Worm (Caenorhabditis elegans): ENCODE measurements around the gene sec-3.
A peak's percentile ranks its signal among the peaks of the same experiment; 100 is the strongest.

sec-3 gene

ce11 chrX:3135186-3135585 lies 35.5 kb upstream of the sec-3 start, which contains the start of gene K10B3.1:
K10B3.1 (plus strand) TSS chrX:3135486.
- TF ChIP-seq nhr-19 (GFP tag; conservative IDR thresholded peaks at IDR 0.05) (no peak), nhr-85 (tag) (peak; percentile 14), blmp-1 (tag; optimal IDR thresholded peaks at IDR 0.05) (peak; percentile 32), unc-30 (tag; optimal IDR thresholded peaks at IDR 0.05) (no peak)

- TF ChIP-seq nhr-20 (tag; optimal IDR thresholded peaks at IDR 0.05) = peak; percentile 95
- peak; percentile 6 for TF ChIP-seq F16B12.6 (tag; optimal IDR thresholded peaks at IDR 0.05)
- peak; percentile 96 for TF ChIP-seq jun-1 (tag; optimal IDR thresholded peaks at IDR 0.05)
- peak; percentile 85 for TF ChIP-seq mep-1 (tag; optimal IDR thresholded peaks at IDR 0.05)
- no peak for TF ChIP-seq aha-1 (tag; optimal IDR thresholded peaks at IDR 0.05)
- peak; percentile 97 for TF ChIP-seq nhr-71 (tag; optimal IDR thresholded peaks at IDR 0.05)
- peak; percentile 18 for TF ChIP-seq snpc-4 (tag; optimal IDR thresholded peaks at IDR 0.05)
- no peak for TF ChIP-seq nhr-12 (tag; optimal IDR thresholded peaks at IDR 0.05)
- TF ChIP-seq tlp-1 (tag; optimal IDR thresholded peaks at IDR 0.05) = no peak
- TF ChIP-seq ceh-90 (tag; optimal IDR thresholded peaks at IDR 0.05) = no peak
- TF ChIP-seq unc-30 (tag; optimal IDR thresholded peaks at IDR 0.05) = no peak
- peak; percentile 95 for TF ChIP-seq nhr-85 (tag)
- peak; percentile 89 for TF ChIP-seq lir-3 (tag; optimal IDR thresholded peaks at IDR 0.05; ENCODE audit: poor library complexity)
- TF ChIP-seq ztf-4 (tag; optimal IDR thresholded peaks at IDR 0.05) = peak; percentile 80
- TF ChIP-seq tbx-2 (tag; optimal IDR thresholded peaks at IDR 0.05) = peak; percentile 93
- peak in 5 of 6 experiments; percentile 22 to 86 (median 58) for TF ChIP-seq elt-3 (tag; optimal IDR thresholded peaks at IDR 0.05)
- TF ChIP-seq nhr-11 (tag; optimal IDR thresholded peaks at IDR 0.05) = peak; percentile 12
- peak; percentile 17 for TF ChIP-seq lin-15B (tag; optimal IDR thresholded peaks at IDR 0.05)
- TF ChIP-seq nhr-90 (tag; optimal IDR thresholded peaks at IDR 0.05; ENCODE audit: poor library complexity) = peak; percentile 86
- no peak for TF ChIP-seq C34B4.2 (tag; optimal IDR thresholded peaks at IDR 0.05)
- no peak for TF ChIP-seq ceh-63 (GFP tag; optimal IDR thresholded peaks at IDR 0.05)
- TF ChIP-seq lin-35 (GFP tag; optimal IDR thresholded peaks at IDR 0.05) = peak; percentile 79 to 86
- TF ChIP-seq unc-98 (GFP tag; IDR thresholded peaks at IDR 0.05) = no peak
- TF ChIP-seq pag-3 (tag; optimal IDR thresholded peaks at IDR 0.05; ENCODE audit: borderline replicate concordance, insufficient read depth) = peak; percentile 61
- no peak for TF ChIP-seq nhr-84 (tag; optimal IDR thresholded peaks at IDR 0.05)
- peak; percentile 75 for TF ChIP-seq pax-3 (tag; optimal IDR thresholded peaks at IDR 0.05)
- peak; percentile 88 for TF ChIP-seq fos-1 (tag; optimal IDR thresholded peaks at IDR 0.05)
- peak; percentile 86 for TF ChIP-seq dsc-1 (tag; optimal IDR thresholded peaks at IDR 0.05)
- peak; percentile 60 for TF ChIP-seq elt-2 (tag; optimal IDR thresholded peaks at IDR 0.05)
- TF ChIP-seq Y116A8C.19 (tag; optimal IDR thresholded peaks at IDR 0.05; ENCODE audit: borderline replicate concordance) = no peak
- peak; percentile 96 for TF ChIP-seq blmp-1 (tag; optimal IDR thresholded peaks at IDR 0.05)
- TF ChIP-seq ztf-11 (tag; optimal IDR thresholded peaks at IDR 0.05) = peak in 1 of 2 experiments; percentile 80
- TF ChIP-seq unc-130 (tag; optimal IDR thresholded peaks at IDR 0.05) = peak; percentile 82
- peak; percentile 85 for TF ChIP-seq nhr-19 (GFP tag; conservative IDR thresholded peaks at IDR 0.05)
- TF ChIP-seq rnt-1 (tag; optimal IDR thresholded peaks at IDR 0.05) = peak; percentile 86
- TF ChIP-seq mef-2 (tag; optimal IDR thresholded peaks at IDR 0.05) = peak; percentile 83
- peak; percentile 86 to 92 (median 87) for TF ChIP-seq ceh-82 (tag; optimal IDR thresholded peaks at IDR 0.05)
- TF ChIP-seq isw-1 (GFP tag; IDR thresholded peaks at IDR 0.05) = peak; percentile 77
- TF ChIP-seq alr-1 (tag; optimal IDR thresholded peaks at IDR 0.05; ENCODE audit: borderline replicate concordance) = no peak
- peak; percentile 95 for TF ChIP-seq C16A3.4 (tag; optimal IDR thresholded peaks at IDR 0.05)
- TF ChIP-seq nhr-47 (tag; optimal IDR thresholded peaks at IDR 0.05) = peak; percentile 91
- peak; percentile 98 for TF ChIP-seq snu-23 (GFP tag; optimal IDR thresholded peaks at IDR 0.05)
- peak; percentile 75 for TF ChIP-seq ces-1 (GFP tag; optimal IDR thresholded peaks at IDR 0.05)
- peak; percentile 79 for TF ChIP-seq skn-1 (tag; optimal IDR thresholded peaks at IDR 0.05)
- TF ChIP-seq nhr-77 (tag; optimal IDR thresholded peaks at IDR 0.05) = peak; percentile 91
- TF ChIP-seq zag-1 (tag; optimal IDR thresholded peaks at IDR 0.05) = peak; percentile 87
- peak; percentile 88 for TF ChIP-seq nhr-237 (tag; optimal IDR thresholded peaks at IDR 0.05)
- peak; percentile 85 to 90 for TF ChIP-seq egl-27 (tag; optimal IDR thresholded peaks at IDR 0.05)
- TF ChIP-seq swsn-7 (tag; optimal IDR thresholded peaks at IDR 0.05) = peak; percentile 93
These were observed 28.0 kb upstream of the sec-3 start for ce11 chrX:3127626-3128142.
